Fruit fly (Drosophila melanogaster) whole organism, wandering third instar larva: Measurements from ENCODE around the gene CG14958.

ENCODE experiments used
- Abd-B ChIP-seq: fragments of >200 bp; optimal IDR thresholded peaks from 2 replicates; lab custom pipeline; 2017; ENCODE audit warnings: missing biosample characterization, missing genetic modification characterization
- CG32264 ChIP-seq: fragments of 200-800 bp; sonication (Bioruptor generic); optimal IDR thresholded peaks from 2 replicates; lab custom pipeline; 2016; ENCODE audit warnings: missing biosample characterization, missing genetic modification characterization
- CG9705 ChIP-seq: fragments of 200-800 bp; sonication (Bioruptor generic); optimal IDR thresholded peaks from 2 replicates; lab custom pipeline; 2018; ENCODE audit warnings: missing biosample characterization, mild to moderate bottlenecking, missing genetic modification characterization
- CrebA ChIP-seq: fragments of 200-800 bp; sonication (Bioruptor generic); optimal IDR thresholded peaks from 2 replicates; lab custom pipeline; 2016; ENCODE audit warnings: missing biosample characterization, mild to moderate bottlenecking, missing genetic modification characterization, borderline replicate concordance
- Dfd ChIP-seq: fragments of >200 bp; optimal IDR thresholded peaks from 2 replicates; lab custom pipeline; 2017; ENCODE audit warnings: missing biosample characterization, missing genetic modification characterization
- GATAd ChIP-seq: sonication (Bioruptor generic); optimal IDR thresholded peaks from 2 replicates; lab custom pipeline; 2016; ENCODE audit warnings: missing biosample characterization, missing genetic modification characterization
- Hnf4 ChIP-seq: fragments of 200-800 bp; sonication (Bioruptor generic); optimal IDR thresholded peaks from 2 replicates; lab custom pipeline; 2016; ENCODE audit warnings: missing biosample characterization, mild to moderate bottlenecking, missing genetic modification characterization
- Hr78 ChIP-seq: fragments of >200 bp; optimal IDR thresholded peaks from 2 replicates; lab custom pipeline; 2017; ENCODE audit warnings: missing biosample characterization, missing genetic modification characterization
- Hr83 ChIP-seq: fragments of 200-300 bp; sonication (Bioruptor generic); optimal IDR thresholded peaks from 2 replicates; lab custom pipeline; 2016; ENCODE audit warnings: missing biosample characterization, mild to moderate bottlenecking, missing genetic modification characterization, moderate library complexity; ENCODE audit not compliant: poor library complexity, severe bottlenecking
- Jra ChIP-seq: sonication (Bioruptor generic); optimal IDR thresholded peaks from 2 replicates; lab custom pipeline; 2016; ENCODE audit warnings: missing biosample characterization, missing genetic modification characterization
- Mio ChIP-seq: sonication (Bioruptor generic); optimal IDR thresholded peaks from 2 replicates; lab custom pipeline; 2016; ENCODE audit warnings: missing biosample characterization, missing genetic modification characterization
- Myc ChIP-seq: fragments of >200 bp; optimal IDR thresholded peaks from 2 replicates; lab custom pipeline; 2017
- OdsH ChIP-seq: fragments of 200-800 bp; sonication (Bioruptor generic); optimal IDR thresholded peaks from 2 replicates; lab custom pipeline; 2016; ENCODE audit warnings: missing biosample characterization, mild to moderate bottlenecking, missing genetic modification characterization
- Rel ChIP-seq, 2 experiments: fragments of 200-800 bp; sonication (Bioruptor generic) in 1 of 2; optimal IDR thresholded peaks; 2 replicates in 1 of 2; 3 replicates in 1 of 2; lab custom pipeline; 2016 to 2019; ENCODE audit warnings: mild to moderate bottlenecking in 2 of 2, missing biosample characterization in 2 of 2, missing genetic modification characterization in 2 of 2, moderate library complexity in 1 of 2
- Sp1 ChIP-seq: fragments of 200-800 bp; sonication (Bioruptor generic); optimal IDR thresholded peaks from 3 replicates; lab custom pipeline; 2019; ENCODE audit warnings: missing biosample characterization, mild to moderate bottlenecking, missing genetic modification characterization, moderate library complexity
- Vsx2 ChIP-seq: fragments of 200-300, 225-300 bp; sonication (Bioruptor generic); optimal IDR thresholded peaks from 2 replicates; lab custom pipeline; 2018; ENCODE audit warnings: missing biosample characterization, missing genetic modification characterization; ENCODE audit not compliant: partially characterized antibody
- br ChIP-seq: fragments of 200-800 bp; sonication (Bioruptor generic); optimal IDR thresholded peaks from 2 replicates; lab custom pipeline; 2016; ENCODE audit warnings: missing biosample characterization, missing genetic modification characterization
- brk ChIP-seq: fragments of 200-800 bp; sonication (Bioruptor generic); optimal IDR thresholded peaks from 2 replicates; lab custom pipeline; 2016; ENCODE audit warnings: missing biosample characterization, mild to moderate bottlenecking, missing genetic modification characterization
- dl ChIP-seq, 2 experiments: fragments of 175-275, 200-275 bp in 1 of 2; fragments of 200-275 bp in 1 of 2; sonication (Bioruptor generic); optimal IDR thresholded peaks; lab custom pipeline; 2018; ENCODE audit warnings: mild to moderate bottlenecking in 2 of 2, missing biosample characterization in 2 of 2, missing genetic modification characterization in 2 of 2, moderate library complexity in 2 of 2; ENCODE audit not compliant: partially characterized antibody in 2 of 2, insufficient read depth in 1 of 2
- dmrt93B ChIP-seq: fragments of 200-800 bp; sonication (Bioruptor generic); optimal IDR thresholded peaks from 2 replicates; lab custom pipeline; 2018; ENCODE audit warnings: missing biosample characterization, mild to moderate bottlenecking, missing genetic modification characterization
- foxo ChIP-seq, 2 experiments: fragments of 200-800 bp; sonication (Bioruptor generic); optimal IDR thresholded peaks; 2 replicates in 1 of 2; 3 replicates in 1 of 2; lab custom pipeline; 2016 to 2017; ENCODE audit warnings: missing biosample characterization in 2 of 2, missing genetic modification characterization in 2 of 2
- jim ChIP-seq: fragments of 175-275, 200-325 bp; sonication (Bioruptor generic); optimal IDR thresholded peaks from 2 replicates; lab custom pipeline; 2016; ENCODE audit warnings: missing biosample characterization, mild to moderate bottlenecking, missing genetic modification characterization
- lola ChIP-seq: fragments of >200 bp; optimal IDR thresholded peaks from 2 replicates; lab custom pipeline; 2017; ENCODE audit warnings: missing biosample characterization, missing genetic modification characterization
- psq ChIP-seq: fragments of 200-800 bp; sonication (Bioruptor generic); optimal IDR thresholded peaks from 3 replicates; lab custom pipeline; 2017; ENCODE audit warnings: missing biosample characterization, mild to moderate bottlenecking, missing genetic modification characterization, moderate library complexity
- rgr ChIP-seq: fragments of 200-800 bp; sonication (Bioruptor generic); optimal IDR thresholded peaks from 3 replicates; lab custom pipeline; 2016; ENCODE audit warnings: missing biosample characterization, mild to moderate bottlenecking, missing genetic modification characterization
- sage ChIP-seq: fragments of 200-800 bp; sonication (Bioruptor generic); optimal IDR thresholded peaks from 2 replicates; lab custom pipeline; 2016; ENCODE audit warnings: missing biosample characterization, mild to moderate bottlenecking, missing genetic modification characterization
- sv ChIP-seq: fragments of 200-800 bp; sonication (Bioruptor generic); optimal IDR thresholded peaks from 3 replicates; lab custom pipeline; 2016; ENCODE audit warnings: missing biosample characterization, missing genetic modification characterization
- tai ChIP-seq: sonication (Bioruptor generic); optimal IDR thresholded peaks from 2 replicates; lab custom pipeline; 2016; ENCODE audit warnings: missing biosample characterization, missing genetic modification characterization
- usp ChIP-seq: fragments of >200 bp; optimal IDR thresholded peaks from 2 replicates; lab custom pipeline; 2017; ENCODE audit warnings: missing biosample characterization, missing genetic modification characterization
- woc ChIP-seq: sonication (Bioruptor generic); optimal IDR thresholded peaks from 2 replicates; lab custom pipeline; 2016; ENCODE audit warnings: missing biosample characterization, mild to moderate bottlenecking, missing genetic modification characterization

Gene CG14958

DNA sequence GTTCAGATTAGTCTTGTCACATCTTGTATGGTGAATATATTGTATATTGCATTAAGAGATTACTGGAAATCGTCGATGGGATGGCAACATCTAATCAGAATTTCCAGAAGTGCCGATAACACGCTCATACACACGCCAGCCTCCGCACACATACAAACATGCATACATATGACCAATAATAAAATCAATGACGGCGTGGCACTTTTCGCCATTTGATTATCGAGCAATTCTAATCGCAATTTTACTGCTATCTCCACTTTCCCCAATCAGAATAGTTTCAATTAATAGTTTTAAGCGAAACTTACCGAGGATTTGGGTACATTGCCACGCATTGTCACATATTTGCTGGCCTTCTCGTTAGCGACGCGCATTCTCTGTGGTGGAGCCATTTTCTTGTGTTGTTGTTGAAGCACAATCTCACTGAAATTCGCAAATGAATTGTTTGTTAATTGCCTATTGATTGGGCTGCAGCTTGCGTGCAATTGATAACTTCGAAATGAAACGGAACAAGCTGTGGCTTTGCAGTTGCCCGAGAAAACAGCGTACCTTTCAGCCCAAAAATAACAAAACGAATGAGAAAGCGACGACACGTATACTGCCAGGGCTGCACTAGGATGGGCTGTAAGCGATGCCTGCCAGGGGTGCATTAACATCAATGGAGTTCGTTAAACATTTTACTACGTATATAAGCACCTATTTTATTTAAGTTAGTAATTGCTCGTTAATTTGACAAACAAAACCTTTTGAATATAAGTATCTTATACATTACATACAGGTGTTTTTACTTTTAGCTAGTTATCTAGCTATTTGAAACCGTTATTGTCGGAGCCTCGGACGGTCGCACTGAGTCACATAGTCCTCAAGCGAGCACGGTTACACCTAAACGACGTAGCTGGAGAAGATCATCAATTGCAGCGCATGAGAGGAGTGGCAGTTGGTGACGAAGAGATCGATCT is 8.9 kb downstream of the CG14958 start, which contains the start of the genes CG32276 and gry (continued):
- TF ChIP-seq woc (GFP tag; lab: Kevin White, UChicago) (peak; percentile 88), Mio (GFP tag; lab: Kevin White, UChicago) (no peak), Vsx2 (GFP tag; lab: Kevin White, UChicago) (no peak), sage (no peak)
- TF ChIP-seq, all 38 proteins: peak for 19

DNA sequence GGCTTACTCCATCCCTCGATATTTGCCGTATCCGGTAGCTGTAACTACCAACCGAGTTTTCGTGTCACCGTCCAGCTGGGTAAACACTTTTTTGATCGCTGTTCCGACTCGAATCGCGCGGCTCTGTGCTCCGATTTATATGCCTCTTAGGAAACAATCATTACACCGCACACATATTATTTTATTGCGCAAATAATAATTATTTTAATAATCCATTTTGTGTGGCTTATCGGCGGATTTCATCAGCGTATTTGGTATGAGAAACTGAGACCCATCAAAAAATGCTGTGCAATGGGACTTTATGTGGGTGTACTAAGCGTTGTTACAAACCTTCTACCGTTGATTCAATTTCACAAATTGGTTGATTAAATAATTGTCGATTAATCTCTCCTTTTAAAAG is 13.3 kb downstream of the CG14958 start, which contains the start of gene CG32271:
Gene CG32271, minus strand, starts transcription at position 101 of the 400 bp plus-strand sequence.
- TF ChIP-seq woc (GFP tag; lab: Kevin White, UChicago) (no peak), Vsx2 (GFP tag; lab: Kevin White, UChicago) (no peak), rgr (GFP tag; lab: Kevin White, UChicago) (no peak), Dfd (GFP tag; lab: Kevin White, UChicago) (no peak), dmrt93B (GFP tag; lab: Kevin White, UChicago) (no peak), Hr83 (GFP tag; lab: Kevin White, UChicago) (no peak), Mio (GFP tag; lab: Kevin White, UChicago) (no peak), CrebA (GFP tag; lab: Kevin White, UChicago) (no peak), sage (no peak), Sp1 (GFP tag; lab: Kevin White, UChicago) (no peak)

DNA sequence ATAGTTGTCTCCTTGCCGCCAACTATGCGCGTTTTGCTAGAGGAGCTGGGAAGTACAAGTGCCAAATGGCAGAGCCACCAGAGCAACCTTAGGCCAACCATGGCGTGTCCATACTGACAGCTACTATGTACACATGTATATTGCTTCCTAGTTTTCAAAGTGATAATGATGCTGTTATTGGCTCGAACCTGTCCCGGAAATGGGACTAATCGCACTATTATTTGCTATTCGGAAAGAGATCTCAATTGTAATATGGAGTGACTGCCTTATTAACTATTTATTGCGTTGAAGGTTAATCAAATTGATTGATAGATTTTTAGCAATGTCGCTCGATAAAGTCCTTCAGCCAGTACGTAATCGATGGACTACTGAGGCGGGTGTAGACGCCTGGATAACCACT is 14.6 kb downstream of the CG14958 start, which contains the start of gene CG33159:
Gene CG33159, minus strand, starts transcription at position 101 of the 400 bp plus-strand sequence.
- TF ChIP-seq CG9705 (no peak), rgr (GFP tag; lab: Kevin White, UChicago) (no peak), jim (GFP tag; lab: Kevin White, UChicago) (no peak), woc (GFP tag; lab: Kevin White, UChicago) (no peak), GATAd (no peak), CG32264 (GFP tag; lab: Kevin White, UChicago) (no peak), Sp1 (GFP tag; lab: Kevin White, UChicago) (no peak), br (GFP tag; lab: Kevin White, UChicago) (no peak), brk (no peak), Hnf4 (no peak), Jra (GFP tag; lab: Kevin White, UChicago) (no peak), usp (GFP tag; lab: Kevin White, UChicago) (no peak), Myc (lab: Kevin White, UChicago) (no peak)

DNA sequence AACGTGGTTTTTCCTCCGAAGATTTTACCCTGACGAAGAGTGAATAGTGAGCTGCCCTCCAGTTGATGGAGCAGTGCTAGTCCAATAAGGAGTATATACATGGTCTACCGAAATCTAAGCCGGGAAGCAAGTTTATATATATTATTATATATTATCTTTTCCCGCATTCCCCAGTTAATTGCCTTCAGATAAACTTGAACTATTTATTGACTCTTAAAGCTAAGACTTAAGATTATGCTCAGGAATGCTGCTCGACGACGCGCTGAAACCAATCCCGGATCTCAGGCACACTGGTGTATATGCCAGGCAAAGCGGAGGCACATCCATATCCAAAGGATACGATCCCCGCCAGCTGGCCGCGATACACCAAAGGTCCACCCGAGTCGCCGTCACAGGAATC is 15.6 kb downstream of the CG14958 start, which contains the start of gene CG32277:
Gene CG32277, minus strand, starts transcription at position 101 of the 400 bp plus-strand sequence.
- TF ChIP-seq Hnf4 (no peak), br (GFP tag; lab: Kevin White, UChicago) (no peak), rgr (GFP tag; lab: Kevin White, UChicago) (no peak), CG9705 (no peak), Vsx2 (GFP tag; lab: Kevin White, UChicago) (no peak), Hr78 (GFP tag; lab: Kevin White, UChicago) (no peak), foxo (GFP tag; optimal IDR thresholded peaks at IDR 0.05; lab: Kevin White, UChicago) (no peak), Abd-B (GFP tag; lab: Kevin White, UChicago) (no peak), dmrt93B (GFP tag; lab: Kevin White, UChicago) (no peak), tai (GFP tag; lab: Kevin White, UChicago) (no peak), psq (GFP tag; lab: Kevin White, UChicago) (no peak), woc (GFP tag; lab: Kevin White, UChicago) (no peak), lola (no peak), dl (GFP tag; optimal IDR thresholded peaks at IDR 0.05; lab: Kevin White, UChicago; ENCODE audit: insufficient read depth in 1 of 2, partially characterized antibody in 2 of 2) (no peak), sv (GFP tag; lab: Kevin White, UChicago) (no peak)

dm6 chr3L:3206263-3206662 is 16.5 kb downstream of the CG14958 start, which contains the start of gene CG33160:
CG33160 (minus strand) TSS chr3L:3206363.
- TF ChIP-seq Sp1 (GFP tag; lab: Kevin White, UChicago) (no peak), Hr78 (GFP tag; lab: Kevin White, UChicago) (no peak), woc (GFP tag; lab: Kevin White, UChicago) (no peak), Rel (GFP tag; optimal IDR thresholded peaks at IDR 0.05; lab: Kevin White, UChicago) (no peak), Rel (tag; optimal IDR thresholded peaks at IDR 0.05; lab: Kevin White, UChicago) (no peak), lola (no peak), rgr (GFP tag; lab: Kevin White, UChicago) (no peak), Dfd (GFP tag; lab: Kevin White, UChicago) (no peak), Hnf4 (no peak), Hr83 (GFP tag; lab: Kevin White, UChicago) (no peak), dl (GFP tag; optimal IDR thresholded peaks at IDR 0.05; lab: Kevin White, UChicago; ENCODE audit: insufficient read depth in 1 of 2, partially characterized antibody in 2 of 2) (no peak), tai (GFP tag; lab: Kevin White, UChicago) (no peak), OdsH (GFP tag; lab: Kevin White, UChicago) (no peak), CrebA (GFP tag; lab: Kevin White, UChicago) (no peak), brk (no peak)
